Worm (Caenorhabditis elegans) whole organism, L4 larva: ENCODE results near the gene C04E12.5.

ENCODE experiments used
- F10B5.3 ChIP-seq: sonication (generic microtip); optimal IDR thresholded peaks from 2 replicates; lab custom pipeline; 2016; ENCODE audit warnings: mild to moderate bottlenecking, missing genetic modification characterization, missing compliant biosample characterization
- F44E2.7 ChIP-seq: fragments of 200-800 bp; sonication (Bioruptor generic); IDR thresholded peaks from 2 replicates; pipeline ENCODE4 v2.1.2; 2022; ENCODE audit warnings: missing genetic modification characterization, missing compliant biosample characterization
- R02D3.7 ChIP-seq: fragments of 150-350 bp; sonication (generic microtip); optimal IDR thresholded peaks from 3 replicates; lab custom pipeline; 2014; ENCODE audit warnings: missing biosample characterization, missing genetic modification characterization
- T26A8.4 ChIP-seq: fragments of 200-800 bp; sonication (Bioruptor generic); IDR thresholded peaks from 2 replicates; pipeline ENCODE4 v1.3.6; 2022; ENCODE audit warnings: missing genetic modification characterization, missing compliant biosample characterization
- Y48G9A.11 ChIP-seq: fragments of 200-800 bp; sonication (Bioruptor generic); IDR thresholded peaks from 2 replicates; pipeline ENCODE4 v1.3.6; 2022; ENCODE audit warnings: missing genetic modification reagents, missing genetic modification characterization, missing compliant biosample characterization
- aha-1 ChIP-seq: fragments of 150-350 bp; peaks from one replicate; lab custom pipeline; 2014; ENCODE audit warnings: missing biosample characterization, missing genetic modification characterization
- aly-2 ChIP-seq: sonication (generic microtip); optimal IDR thresholded peaks from 2 replicates; lab custom pipeline; 2018; ENCODE audit warnings: missing biosample characterization, missing genetic modification characterization
- ceh-20 ChIP-seq: fragments of 200-800 bp; sonication (Bioruptor generic); IDR thresholded peaks from 2 replicates; pipeline ENCODE4 v1.3.6; 2022; ENCODE audit warnings: missing genetic modification reagents, missing genetic modification characterization, missing compliant biosample characterization
- cey-2 ChIP-seq: sonication (generic microtip); optimal IDR thresholded peaks from 3 replicates; lab custom pipeline; 2017; ENCODE audit warnings: missing genetic modification characterization, mild to moderate bottlenecking, missing compliant biosample characterization, antibody characterized with exemption, borderline replicate concordance; ENCODE audit not compliant: insufficient read depth
- ctbp-1 ChIP-seq: fragments of 200-800 bp; sonication (Bioruptor generic); IDR thresholded peaks from 2 replicates; pipeline ENCODE4 v1.3.6; 2022; ENCODE audit warnings: missing genetic modification reagents, missing genetic modification characterization, missing compliant biosample characterization
- daf-8 ChIP-seq: fragments of 200-800 bp; sonication (Bioruptor generic); IDR thresholded peaks from 2 replicates; pipeline ENCODE4 v1.3.6; 2022; ENCODE audit warnings: missing genetic modification characterization, missing compliant biosample characterization
- dmd-6 ChIP-seq: fragments of 200-800 bp; sonication (Bioruptor generic); IDR thresholded peaks from 2 replicates; pipeline ENCODE4 v1.3.6; 2022; ENCODE audit warnings: missing genetic modification reagents, missing genetic modification characterization, missing compliant biosample characterization
- dmd-8 ChIP-seq: fragments of 200-800 bp; sonication (Bioruptor generic); IDR thresholded peaks from 2 replicates; pipeline ENCODE4 v1.3.6; 2022; ENCODE audit warnings: missing genetic modification characterization, missing compliant biosample characterization
- dmd-9 ChIP-seq: fragments of 200-800 bp; sonication (Bioruptor generic); IDR thresholded peaks from 2 replicates; pipeline ENCODE4 v1.3.6; 2022; ENCODE audit warnings: missing genetic modification reagents, missing genetic modification characterization, missing compliant biosample characterization
- dpl-1 ChIP-seq: fragments of 150-350 bp; optimal IDR thresholded peaks from 2 replicates; lab custom pipeline; 2014; ENCODE audit warnings: missing biosample characterization, missing genetic modification reagents, missing genetic modification characterization
- duxl-1 ChIP-seq: sonication (generic microtip); optimal IDR thresholded peaks from 2 replicates; lab custom pipeline; 2016; ENCODE audit warnings: mild to moderate bottlenecking, missing genetic modification characterization, moderate library complexity, missing compliant biosample characterization; ENCODE audit not compliant: poor library complexity
- egl-43 ChIP-seq: fragments of 200-800 bp; sonication (Bioruptor generic); IDR thresholded peaks from 2 replicates; pipeline ENCODE4 v1.3.6; 2022; ENCODE audit warnings: missing genetic modification reagents, missing genetic modification characterization, missing compliant biosample characterization
- fos-1 ChIP-seq: fragments of 150-350 bp; optimal IDR thresholded peaks from 2 replicates; lab custom pipeline; 2014; ENCODE audit warnings: missing biosample characterization, missing genetic modification characterization
- hlh-11 ChIP-seq: fragments of 200-800 bp; sonication (Bioruptor generic); optimal IDR thresholded peaks from 2 replicates; lab custom pipeline; 2018; ENCODE audit warnings: mild to moderate bottlenecking, missing genetic modification characterization, missing compliant biosample characterization
- hmg-1.1 ChIP-seq: fragments of 200-800 bp; sonication (Bioruptor generic); IDR thresholded peaks from 2 replicates; pipeline ENCODE4 v1.3.6; 2022; ENCODE audit warnings: missing genetic modification reagents, missing genetic modification characterization, missing compliant biosample characterization
- lin-38 ChIP-seq: fragments of 200-800 bp; sonication (Bioruptor generic); IDR thresholded peaks from 2 replicates; pipeline ENCODE4 v1.3.6; 2022; ENCODE audit warnings: missing genetic modification reagents, missing genetic modification characterization, missing compliant biosample characterization
- mdl-1 ChIP-seq, 2 experiments: fragments of 150-350 bp in 1 of 2; sonication (generic microtip) in 1 of 2; optimal IDR thresholded peaks; 2 replicates each; lab custom pipeline; 2014 to 2017; ENCODE audit warnings: missing biosample characterization in 2 of 2, missing genetic modification characterization in 2 of 2
- mep-1 ChIP-seq: fragments of 150-350 bp; sonication (generic microtip); optimal IDR thresholded peaks from 3 replicates; lab custom pipeline; 2014; ENCODE audit warnings: missing biosample characterization, missing genetic modification characterization
- mes-2 ChIP-seq: sonication (generic microtip); optimal IDR thresholded peaks from 2 replicates; lab custom pipeline; 2016; ENCODE audit warnings: missing genotype, mild to moderate bottlenecking, missing genetic modification characterization, missing compliant biosample characterization; ENCODE audit not compliant: poor library complexity, severe bottlenecking
- mxl-3 ChIP-seq: fragments of 200-800 bp; sonication (Bioruptor generic); optimal IDR thresholded peaks from 2 replicates; lab custom pipeline; 2018; ENCODE audit warnings: mild to moderate bottlenecking, missing genetic modification characterization, missing compliant biosample characterization
- nhr-10 ChIP-seq: fragments of 150-350 bp; optimal IDR thresholded peaks from 2 replicates; lab custom pipeline; 2014; ENCODE audit warnings: missing biosample characterization, missing genetic modification characterization
- nhr-11 ChIP-seq: fragments of 150-350 bp; optimal IDR thresholded peaks from 2 replicates; lab custom pipeline; 2014; ENCODE audit warnings: missing biosample characterization, missing genetic modification characterization
- nhr-237 ChIP-seq: sonication (generic microtip); optimal IDR thresholded peaks from 2 replicates; lab custom pipeline; 2017; ENCODE audit warnings: missing biosample characterization, missing genetic modification characterization
- nhr-28 ChIP-seq: fragments of 150-350 bp; optimal IDR thresholded peaks from 2 replicates; lab custom pipeline; 2014; ENCODE audit warnings: missing biosample characterization, missing genetic modification characterization
- nhr-48 ChIP-seq: sonication (generic microtip); optimal IDR thresholded peaks from 2 replicates; lab custom pipeline; 2016; ENCODE audit warnings: mild to moderate bottlenecking, missing genetic modification characterization, missing compliant biosample characterization
- nhr-6 ChIP-seq: fragments of 150-350 bp; optimal IDR thresholded peaks from 2 replicates; lab custom pipeline; 2014; ENCODE audit warnings: missing biosample characterization, missing genetic modification characterization
- nhr-77 ChIP-seq: fragments of 150-350 bp; optimal IDR thresholded peaks from 2 replicates; lab custom pipeline; 2014; ENCODE audit warnings: missing biosample characterization, missing genetic modification characterization
- php-3 ChIP-seq: fragments of 200-800 bp; sonication (Bioruptor generic); IDR thresholded peaks from 2 replicates; pipeline ENCODE4 v1.3.6; 2022; ENCODE audit warnings: missing genetic modification reagents, missing genetic modification characterization, missing compliant biosample characterization
- pqm-1 ChIP-seq: sonication (generic microtip); optimal IDR thresholded peaks from 2 replicates; lab custom pipeline; 2017; ENCODE audit warnings: missing biosample characterization, missing genetic modification characterization
- rbr-2 ChIP-seq: sonication (generic microtip); optimal IDR thresholded peaks from 2 replicates; lab custom pipeline; 2016; ENCODE audit warnings: missing genotype, missing genetic modification characterization, missing compliant biosample characterization
- saeg-2 ChIP-seq: fragments of 200-800 bp; sonication (Bioruptor generic); IDR thresholded peaks from 2 replicates; pipeline ENCODE4 v1.3.6; 2022; ENCODE audit warnings: missing genetic modification reagents, missing genetic modification characterization, missing compliant biosample characterization
- set-16 ChIP-seq: fragments of 200-800 bp; sonication (Bioruptor generic); IDR thresholded peaks from 2 replicates; pipeline ENCODE4 v1.3.6; 2022; ENCODE audit warnings: missing genetic modification reagents, missing genetic modification characterization, missing compliant biosample characterization
- spr-1 ChIP-seq: sonication (generic microtip); optimal IDR thresholded peaks from 2 replicates; lab custom pipeline; 2016; ENCODE audit warnings: mild to moderate bottlenecking, missing genetic modification characterization, missing compliant biosample characterization
- spr-3 ChIP-seq: fragments of 200-800 bp; sonication (Bioruptor generic); optimal IDR thresholded peaks from 2 replicates; lab custom pipeline; 2018; ENCODE audit warnings: mild to moderate bottlenecking, missing genetic modification characterization, missing compliant biosample characterization
- tag-97 ChIP-seq: fragments of 200-800 bp; sonication (Bioruptor generic); IDR thresholded peaks from 2 replicates; pipeline ENCODE4 v1.3.6; 2022; ENCODE audit warnings: missing genetic modification characterization, missing compliant biosample characterization
- tra-1 ChIP-seq: fragments of 200-800 bp; sonication (Bioruptor generic); IDR thresholded peaks from 2 replicates; pipeline ENCODE4 v1.3.6; 2022; ENCODE audit warnings: missing genetic modification reagents, missing genetic modification characterization, missing compliant biosample characterization
- unc-39 ChIP-seq: sonication (generic microtip); optimal IDR thresholded peaks from 2 replicates; lab custom pipeline; 2017; ENCODE audit warnings: missing biosample characterization, missing genetic modification characterization
- unc-62 ChIP-seq, 3 experiments: fragments of 150-350 bp in 1 of 3; sonication (generic microtip); optimal IDR thresholded peaks in 2 of 3; peaks in 1 of 3; 1 replicate in 1 of 3; 2 replicates in 2 of 3; lab custom pipeline; 2014 to 2017; ENCODE audit warnings: missing biosample characterization in 3 of 3, missing genetic modification characterization in 3 of 3, missing genetic modification reagents in 3 of 3, missing genotype in 1 of 3
- zag-1 ChIP-seq: fragments of 150-350 bp; optimal IDR thresholded peaks from 2 replicates; lab custom pipeline; 2014; ENCODE audit warnings: missing biosample characterization, missing genetic modification characterization
- zfp-2 ChIP-seq: sonication (generic microtip); optimal IDR thresholded peaks from 2 replicates; lab custom pipeline; 2016; ENCODE audit warnings: mild to moderate bottlenecking, missing genetic modification characterization, missing compliant biosample characterization
- ztf-11 ChIP-seq: fragments of 150-350 bp; optimal IDR thresholded peaks from 2 replicates; lab custom pipeline; 2014; ENCODE audit warnings: missing biosample characterization, missing genetic modification characterization

Gene C04E12.5

ce11 chrV:3358267-3358666 lies at the start of gene C04E12.5:
TSS of gene C04E12.5 (plus strand) at chrV:3358567.
- TF ChIP-seq unc-62 (GFP tag; optimal IDR thresholded peaks at IDR 0.05 in 1 of 2; lab: Kevin White, UChicago) (peak in 1 of 2 experiments; percentile 78), unc-62 (tag; optimal IDR thresholded peaks at IDR 0.05; lab: Kevin White, UChicago) (no peak), ctbp-1 (GFP tag; lab: Robert Waterston, UW) (no peak)

ce11 chrV:3312067-3312666 lies 46.2 kb upstream of the C04E12.5 start, which contains the start of gene arrd-18:
TSS of gene arrd-18 (minus strand) at chrV:3312117.
- TF ChIP-seq ctbp-1 (GFP tag; lab: Robert Waterston, UW), result peak; percentile 59
- peak; percentile 70 for TF ChIP-seq nhr-48 (tag; lab: Kevin White, UChicago)
- peak in 1 of 2 experiments; percentile 56 for TF ChIP-seq unc-62 (GFP tag; optimal IDR thresholded peaks at IDR 0.05 in 1 of 2; lab: Kevin White, UChicago)
- no peak for TF ChIP-seq unc-62 (tag; optimal IDR thresholded peaks at IDR 0.05; lab: Kevin White, UChicago)
- peak; percentile 73 for TF ChIP-seq hlh-11 (tag; lab: Kevin White, UChicago)
- TF ChIP-seq mxl-3 (GFP tag; lab: Kevin White, UChicago), result peak; percentile 34
- TF ChIP-seq hmg-1.1, result peak; percentile 83
- TF ChIP-seq zag-1 (tag; lab: Kevin White, UChicago), result no peak
- TF ChIP-seq nhr-77, result peak; percentile 43
- TF ChIP-seq spr-3 (GFP tag; lab: Kevin White, UChicago), result no peak
- peak; percentile 18; the same call in 1 of the 2 replicates for TF ChIP-seq php-3 (GFP tag; lab: Robert Waterston, UW)
- no peak for TF ChIP-seq dmd-9
- TF ChIP-seq aly-2, result no peak
- TF ChIP-seq lin-38 (GFP tag; lab: Robert Waterston, UW), result no peak
- TF ChIP-seq mdl-1 (tag; optimal IDR thresholded peaks at IDR 0.05; lab: Kevin White, UChicago), result peak in 1 of 2 experiments; percentile 51
- peak; percentile 4 for TF ChIP-seq nhr-11 (tag; lab: Kevin White, UChicago)
- peak; percentile 78 for TF ChIP-seq aha-1 (tag; lab: Kevin White, UChicago)
- peak; percentile 56 for TF ChIP-seq nhr-28 (tag; lab: Kevin White, UChicago)
- no peak for TF ChIP-seq mep-1 (tag; lab: Kevin White, UChicago)
- TF ChIP-seq tra-1 (GFP tag; lab: Robert Waterston, UW), result 0 out of 2 replicates have a peak, but pooled peaks have one; percentile 10

- TF ChIP-seq duxl-1 (tag; lab: Kevin White, UChicago) (peak; percentile 79), unc-39 (tag; lab: Kevin White, UChicago) (no peak), mes-2 (tag; lab: Kevin White, UChicago) (peak; percentile 80), mep-1 (tag; lab: Kevin White, UChicago) (no peak), fos-1 (no peak), nhr-10 (tag; lab: Kevin White, UChicago) (no peak), T26A8.4 (GFP tag; lab: Robert Waterston, UW) (no peak), dmd-8 (no peak), nhr-237 (tag; lab: Kevin White, UChicago) (no peak), Y48G9A.11 (GFP tag; lab: Robert Waterston, UW) (no peak), F10B5.3 (tag; lab: Kevin White, UChicago) (no peak), dpl-1 (GFP tag; lab: Kevin White, UChicago) (peak; percentile 66), R02D3.7 (tag; lab: Kevin White, UChicago) (no peak), set-16 (GFP tag; lab: Robert Waterston, UW) (no peak), ztf-11 (tag; lab: Kevin White, UChicago) (no peak), dmd-6 (peak; percentile 92), dmd-9 (no peak), daf-8 (GFP tag; lab: Robert Waterston, UW) (no peak), nhr-28 (tag; lab: Kevin White, UChicago) (peak; percentile 90), saeg-2 (GFP tag; lab: Robert Waterston, UW) (peak; percentile 80; the same call in 1 of the 2 replicates), mxl-3 (GFP tag; lab: Kevin White, UChicago) (peak; percentile 72), nhr-6 (tag; lab: Kevin White, UChicago) (peak; percentile 57), cey-2 (tag; lab: Kevin White, UChicago) (no peak), hlh-11 (tag; lab: Kevin White, UChicago) (peak; percentile 93), zfp-2 (no peak), pqm-1 (tag; lab: Kevin White, UChicago) (peak; percentile 32), spr-1 (tag; lab: Kevin White, UChicago) (no peak), ceh-20 (peak; percentile 61; the same call in 1 of the 2 replicates), egl-43 (GFP tag; lab: Robert Waterston, UW) (no peak; the same call in 1 of the 2 replicates), tag-97 (GFP tag; lab: Robert Waterston, UW) (no peak), F44E2.7 (GFP tag; lab: Robert Waterston, UW) (no peak), rbr-2 (tag; lab: Kevin White, UChicago) (peak; percentile 56), tra-1 (GFP tag; lab: Robert Waterston, UW) (no peak)
Measured at ce11 chrV:3315308-3315707, 43.1 kb upstream of the C04E12.5 start, which contains the start of gene arrd-19. TSS of gene arrd-19 (minus strand) at chrV:3315516.
